Worm (Caenorhabditis elegans): Measurements from ENCODE around the gene asna-1.

The asna-1 gene

ce11 chrIII:8926512-8926911 lies 31.6 kb downstream of the asna-1 start (continued):
- no peak for TF ChIP-seq dpl-1 (GFP tag; optimal IDR thresholded peaks at IDR 0.05)
- no peak for TF ChIP-seq daf-19 (GFP tag; conservative IDR thresholded peaks at IDR 0.05)
- TF ChIP-seq tag-97 (GFP tag; IDR thresholded peaks at IDR 0.05) = no peak
- no peak for TF ChIP-seq ama-1 (optimal IDR thresholded peaks at IDR 0.05)
- peak in 1 of 2 experiments; percentile 72 for TF ChIP-seq mdl-1 (tag; optimal IDR thresholded peaks at IDR 0.05)
- no peak for TF ChIP-seq dmd-9 (GFP tag; IDR thresholded peaks at IDR 0.05)
- TF ChIP-seq zip-2 (tag; optimal IDR thresholded peaks at IDR 0.05) = no peak
- TF ChIP-seq daf-16 (GFP tag; optimal IDR thresholded peaks at IDR 0.05) = no peak
- TF ChIP-seq daf-16 (tag; optimal IDR thresholded peaks at IDR 0.05) = no peak
- TF ChIP-seq attf-4 (tag; optimal IDR thresholded peaks at IDR 0.05) = no peak
- TF ChIP-seq nhr-28 (tag; optimal IDR thresholded peaks at IDR 0.05) = peak; percentile 99
- TF ChIP-seq Y75B8A.6 (GFP tag; IDR thresholded peaks at IDR 0.05) = no peak
- no peak for TF ChIP-seq F49E8.2 (tag; optimal IDR thresholded peaks at IDR 0.05; ENCODE audit: borderline replicate concordance)
- TF ChIP-seq php-3 (GFP tag; IDR thresholded peaks at IDR 0.05) = no peak
- peak; percentile 45 for TF ChIP-seq mep-1 (tag; optimal IDR thresholded peaks at IDR 0.05)
- no peak for TF ChIP-seq unc-130 (GFP tag; optimal IDR thresholded peaks at IDR 0.05)
- peak; percentile 35 for TF ChIP-seq hlh-30 (tag; optimal IDR thresholded peaks at IDR 0.05; ENCODE audit: insufficient read depth)
- no peak for TF ChIP-seq lin-38 (GFP tag; IDR thresholded peaks at IDR 0.05)
- no peak for TF ChIP-seq rbr-2 (tag; optimal IDR thresholded peaks at IDR 0.05)
- TF ChIP-seq T20F7.1 (GFP tag; optimal IDR thresholded peaks at IDR 0.05) = no peak
- no peak for TF ChIP-seq spr-3 (GFP tag; optimal IDR thresholded peaks at IDR 0.05)
- no peak for TF ChIP-seq nhr-10 (tag; optimal IDR thresholded peaks at IDR 0.05)
- no peak for TF ChIP-seq F10B5.3 (tag; optimal IDR thresholded peaks at IDR 0.05)

ce11 chrIII:8929723-8930122 lies 34.8 kb downstream of the asna-1 start, which contains the start of gene arrd-15:
Gene arrd-15 (plus strand): TSS chrIII:8930023.
- TF ChIP-seq set-16 (GFP tag; IDR thresholded peaks at IDR 0.05) = no peak
- TF ChIP-seq aha-1 (tag) = peak; percentile 51

DNA sequence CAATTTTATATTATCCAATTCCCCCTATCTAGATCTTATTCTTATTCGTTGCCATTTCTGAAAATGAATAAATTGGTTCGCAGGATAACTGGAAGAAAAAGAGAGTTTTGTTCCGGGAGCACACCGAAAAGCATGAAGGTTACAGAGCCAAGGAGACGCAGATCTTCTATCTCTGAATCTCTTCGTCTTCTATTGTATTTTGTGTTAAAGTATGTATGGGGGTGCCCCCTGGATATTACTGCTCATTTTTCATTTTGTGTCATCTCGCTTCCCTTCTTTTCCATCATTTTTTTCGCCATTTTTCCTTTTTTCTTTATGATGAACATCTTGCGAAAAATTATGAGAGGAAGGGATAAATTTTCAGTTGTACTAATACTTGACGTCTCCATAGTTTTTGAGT lies 38.8 kb downstream of the asna-1 start:
- TF ChIP-seq aha-1 (tag) = no peak
- peak in 1 of 2 experiments; percentile 72 for TF ChIP-seq unc-62 (GFP tag; optimal IDR thresholded peaks at IDR 0.05 in 1 of 2)
- TF ChIP-seq unc-62 (tag; optimal IDR thresholded peaks at IDR 0.05) = no peak
- no peak for TF ChIP-seq nhr-41 (GFP tag; IDR thresholded peaks at IDR 0.05)

- TF ChIP-seq nhr-41 (GFP tag; IDR thresholded peaks at IDR 0.05) (no peak), mdl-1 (tag; optimal IDR thresholded peaks at IDR 0.05) (no peak), rbr-2 (tag; optimal IDR thresholded peaks at IDR 0.05) (no peak), ceh-82 (tag; optimal IDR thresholded peaks at IDR 0.05) (no peak), snpc-1.2 (GFP tag; IDR thresholded peaks at IDR 0.05) (no peak), attf-4 (tag; optimal IDR thresholded peaks at IDR 0.05) (no peak), zfp-2 (tag; optimal IDR thresholded peaks at IDR 0.05) (no peak)
These were observed 39.5 kb downstream of the asna-1 start for ce11 chrIII:8934378-8934777.

DNA sequence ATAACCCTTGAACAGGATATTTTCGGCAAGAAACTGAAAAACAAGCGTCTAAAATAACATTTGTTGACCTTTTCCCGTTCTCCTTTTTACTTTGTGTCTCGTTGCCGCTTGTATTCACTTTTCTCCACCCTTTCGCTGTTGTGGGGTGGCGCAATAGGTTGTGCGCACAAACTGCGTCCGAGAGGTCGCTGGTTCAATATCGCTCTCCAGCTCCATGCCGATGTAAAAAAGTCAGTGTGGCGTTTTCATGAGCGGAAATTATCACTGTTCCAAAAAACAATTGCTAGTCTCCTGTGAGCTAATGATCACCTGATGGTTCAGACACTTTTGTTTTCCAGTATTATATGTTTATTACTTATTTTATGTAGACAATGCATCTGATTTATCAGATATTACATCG lies 42.7 kb downstream of the asna-1 start:
- peak; percentile 7 for TF ChIP-seq F10B5.3 (tag; optimal IDR thresholded peaks at IDR 0.05)
- TF ChIP-seq lin-13 (GFP tag; optimal IDR thresholded peaks at IDR 0.05) = peak; percentile 73
- peak; percentile 62; the same call in 1 of the 2 replicates for TF ChIP-seq nhr-42 (GFP tag; IDR thresholded peaks at IDR 0.05)
- no peak; the same call in 1 of the 2 replicates for TF ChIP-seq egl-43 (GFP tag; IDR thresholded peaks at IDR 0.05)
- no peak for TF ChIP-seq cey-2 (tag; optimal IDR thresholded peaks at IDR 0.05; ENCODE audit: borderline replicate concordance, insufficient read depth)
- TF ChIP-seq zfp-2 (tag; optimal IDR thresholded peaks at IDR 0.05) = no peak
- TF ChIP-seq skn-1 (tag; optimal IDR thresholded peaks at IDR 0.05) = no peak
- peak in 1 of 2 experiments; percentile 99 for TF ChIP-seq unc-62 (GFP tag; optimal IDR thresholded peaks at IDR 0.05 in 1 of 2)
- no peak for TF ChIP-seq unc-62 (tag; optimal IDR thresholded peaks at IDR 0.05)
- TF ChIP-seq saeg-2 (GFP tag; IDR thresholded peaks at IDR 0.05) = no peak
- TF ChIP-seq jun-1 (tag; optimal IDR thresholded peaks at IDR 0.05) = peak; percentile 21
- peak; percentile 91 for TF ChIP-seq nhr-41 (GFP tag; IDR thresholded peaks at IDR 0.05)
- TF ChIP-seq Y48G9A.11 (GFP tag; IDR thresholded peaks at IDR 0.05) = peak; percentile 53; the same call in 1 of the 2 replicates
- TF ChIP-seq F49E8.2 (tag; optimal IDR thresholded peaks at IDR 0.05; ENCODE audit: borderline replicate concordance) = peak; percentile 73
- no peak for TF ChIP-seq ceh-62 (tag; optimal IDR thresholded peaks at IDR 0.05)
- TF ChIP-seq mes-2 (tag; optimal IDR thresholded peaks at IDR 0.05; ENCODE audit: poor library complexity, severe bottlenecking) = peak; percentile 90
- peak in 1 of 2 experiments; percentile 70 for TF ChIP-seq mdl-1 (tag; optimal IDR thresholded peaks at IDR 0.05)
- TF ChIP-seq zag-1 (tag; optimal IDR thresholded peaks at IDR 0.05) = no peak
- TF ChIP-seq aha-1 (tag) = peak; percentile 88
- TF ChIP-seq nhr-48 (tag; optimal IDR thresholded peaks at IDR 0.05) = no peak
- no peak for TF ChIP-seq fkh-10 (GFP tag; optimal IDR thresholded peaks at IDR 0.05)
- peak; percentile 30 for TF ChIP-seq spr-3 (GFP tag; optimal IDR thresholded peaks at IDR 0.05)
- peak; percentile 81 for TF ChIP-seq hlh-11 (tag; optimal IDR thresholded peaks at IDR 0.05)

Measured in whole organism, L4 larva.